Fruit fly (Drosophila melanogaster): ENCODE results near the gene RPA2.

Gene RPA2

dm6 chr2L:20917235-20918055, 8.5 kb downstream of the RPA2 start (continued):
- peak; percentile 50; the same call in 1 of the 2 replicates for TF ChIP-seq Taf1 (GFP tag; IDR thresholded peaks at IDR 0.05)
- TF ChIP-seq CG34224 (GFP tag; IDR thresholded peaks at IDR 0.05; ENCODE audit: partially characterized antibody) = peak; percentile 16; the same call in 1 of the 3 replicates
- no peak for TF ChIP-seq CG9876 (GFP tag; optimal IDR thresholded peaks at IDR 0.05)
- TF ChIP-seq ara (GFP tag; IDR thresholded peaks at IDR 0.05) = no peak
- TF ChIP-seq CG6813 (GFP tag; optimal IDR thresholded peaks at IDR 0.05) = peak; percentile 87
- peak; percentile 37 for TF ChIP-seq CG10959 (GFP tag; IDR thresholded peaks at IDR 0.05)
- TF ChIP-seq NfI (GFP tag; optimal IDR thresholded peaks at IDR 0.05) = peak; percentile 58
- TF ChIP-seq HLHmδ (GFP tag; optimal IDR thresholded peaks at IDR 0.05) = no peak
- peak; percentile 87 for TF ChIP-seq CG15696 (tag; optimal IDR thresholded peaks at IDR 0.05)
- TF ChIP-seq Doc2 (GFP tag; IDR thresholded peaks at IDR 0.05) = peak; percentile 66
- TF ChIP-seq NK7.1 (GFP tag; optimal IDR thresholded peaks at IDR 0.05) = no peak
- TF ChIP-seq crp (GFP tag; optimal IDR thresholded peaks at IDR 0.05) = peak in 1 of 2 experiments; percentile 10
- no peak for TF ChIP-seq bbx (GFP tag; IDR thresholded peaks at IDR 0.05; ENCODE audit: partially characterized antibody)
- peak; percentile 51 for TF ChIP-seq sima (GFP tag; optimal IDR thresholded peaks at IDR 0.05)
- peak; percentile 81 for TF ChIP-seq Drgx (GFP tag; IDR thresholded peaks at IDR 0.05)
- TF ChIP-seq HmgZ (tag; optimal IDR thresholded peaks at IDR 0.05) = no peak
- peak; percentile 81 for TF ChIP-seq CG6254 (GFP tag; optimal IDR thresholded peaks at IDR 0.05)
- peak; percentile 7 for TF ChIP-seq Hsf (GFP tag; optimal IDR thresholded peaks at IDR 0.05)
- no peak for TF ChIP-seq CG2199 (GFP tag; IDR thresholded peaks at IDR 0.05)
- no peak for TF ChIP-seq Neu2 (GFP tag; optimal IDR thresholded peaks at IDR 0.05; ENCODE audit: borderline replicate concordance)
- peak; percentile 39 for TF ChIP-seq CG2120 (GFP tag; optimal IDR thresholded peaks at IDR 0.05)
- peak; percentile 92 for TF ChIP-seq CG13894 (tag; optimal IDR thresholded peaks at IDR 0.05)
- peak; percentile 87 for TF ChIP-seq Nf-YC (tag; optimal IDR thresholded peaks at IDR 0.05)
- TF ChIP-seq CG13775 (GFP tag; optimal IDR thresholded peaks at IDR 0.05) = peak; percentile 80
- peak; percentile 95 for TF ChIP-seq CG3281 (GFP tag; optimal IDR thresholded peaks at IDR 0.05)
- peak; percentile 82 for TF ChIP-seq CG17612 (GFP tag; IDR thresholded peaks at IDR 0.05)
- 0 out of 2 replicates have a peak, but pooled peaks have one; percentile 46 for TF ChIP-seq sim (GFP tag; IDR thresholded peaks at IDR 0.05)
- peak; percentile 91 for TF ChIP-seq CG11695 (GFP tag; IDR thresholded peaks at IDR 0.05)
- no peak for TF ChIP-seq gro (GFP tag; optimal IDR thresholded peaks at IDR 0.05)
- peak; percentile 11; the same call in 1 of the 2 replicates for TF ChIP-seq dan (GFP tag; IDR thresholded peaks at IDR 0.05)
- TF ChIP-seq tup (GFP tag; optimal IDR thresholded peaks at IDR 0.05) = peak; percentile 11
- TF ChIP-seq NC2α (GFP tag; optimal IDR thresholded peaks at IDR 0.05) = no peak
- TF ChIP-seq Scr (GFP tag; IDR thresholded peaks at IDR 0.05; ENCODE audit: partially characterized antibody) = no peak
- peak; percentile 54; the same call in 2 of the 3 replicates for TF ChIP-seq so (GFP tag; IDR thresholded peaks at IDR 0.05)
- TF ChIP-seq CG11504 (tag; optimal IDR thresholded peaks at IDR 0.05) = peak; percentile 97
- TF ChIP-seq onecut (GFP tag; IDR thresholded peaks at IDR 0.05) = peak; percentile 79; the same call in 1 of the 2 replicates
- no peak for TF ChIP-seq CG2116 (GFP tag; optimal IDR thresholded peaks at IDR 0.05)
- TF ChIP-seq fd64A (GFP tag; optimal IDR thresholded peaks at IDR 0.05) = peak; percentile 19
- TF ChIP-seq odd (GFP tag; optimal IDR thresholded peaks at IDR 0.05) = peak; percentile 58
- TF ChIP-seq grn (GFP tag; optimal IDR thresholded peaks at IDR 0.05) = no peak
- TF ChIP-seq eve (GFP tag; optimal IDR thresholded peaks at IDR 0.05) = peak in 1 of 2 experiments; percentile 88
- TF ChIP-seq CG7928 (GFP tag; optimal IDR thresholded peaks at IDR 0.05) = peak; percentile 56
- TF ChIP-seq gcm (GFP tag; optimal IDR thresholded peaks at IDR 0.05) = peak; percentile 44
- peak; percentile 22 for TF ChIP-seq pnt (GFP tag; optimal IDR thresholded peaks at IDR 0.05)
- TF ChIP-seq ranshi (GFP tag; IDR thresholded peaks at IDR 0.05) = peak; percentile 88
- TF ChIP-seq Pdp1 (GFP tag; optimal IDR thresholded peaks at IDR 0.05) = peak in 1 of 2 experiments; percentile 34
- TF ChIP-seq bab2 (GFP tag; optimal IDR thresholded peaks at IDR 0.05) = no peak
- peak; percentile 26 for TF ChIP-seq CG9609 (GFP tag; optimal IDR thresholded peaks at IDR 0.05)
